Worm (Caenorhabditis elegans) whole organism, late embryonic: Measurements from ENCODE around the gene M01F1.4.

Experiments used
- C08G9.2 ChIP-seq: sonication (generic microtip); optimal IDR thresholded peaks from 2 replicates; lab custom pipeline; 2016; ENCODE audit warnings: mild to moderate bottlenecking, missing genetic modification characterization, moderate library complexity, missing compliant biosample characterization
- C38D4.7 ChIP-seq: fragments of 200-800 bp; sonication (Bioruptor generic); optimal IDR thresholded peaks from 2 replicates; lab custom pipeline; 2018; ENCODE audit warnings: mild to moderate bottlenecking, missing genetic modification characterization, moderate library complexity, missing compliant biosample characterization
- F13H6.1 ChIP-seq: sonication (generic microtip); optimal IDR thresholded peaks from 2 replicates; lab custom pipeline; 2016; ENCODE audit warnings: missing genetic modification characterization, missing compliant biosample characterization
- K09A11.1 ChIP-seq: sonication (generic microtip); optimal IDR thresholded peaks from 2 replicates; lab custom pipeline; 2017; ENCODE audit warnings: antibody characterized with exemption, mild to moderate bottlenecking, missing genetic modification characterization, missing compliant biosample characterization; ENCODE audit not compliant: insufficient read depth
- T23F11.4 ChIP-seq: fragments of 200-800 bp; sonication (Bioruptor generic); optimal IDR thresholded peaks from 2 replicates; lab custom pipeline; 2018; ENCODE audit warnings: mild to moderate bottlenecking, missing genetic modification characterization, missing compliant biosample characterization
- Y22D7AL.16 ChIP-seq: sonication (generic microtip); optimal IDR thresholded peaks from 2 replicates; lab custom pipeline; 2016; ENCODE audit warnings: missing genetic modification characterization, missing compliant biosample characterization
- ceh-14 ChIP-seq: sonication (generic microtip); optimal IDR thresholded peaks from 2 replicates; lab custom pipeline; 2016; ENCODE audit warnings: missing genotype, missing genetic modification characterization, missing compliant biosample characterization
- ceh-2 ChIP-seq: sonication (generic microtip); optimal IDR thresholded peaks from 2 replicates; lab custom pipeline; 2016; ENCODE audit warnings: missing genotype, missing genetic modification characterization, missing compliant biosample characterization
- ceh-24 ChIP-seq: sonication (generic microtip); optimal IDR thresholded peaks from 2 replicates; lab custom pipeline; 2016; ENCODE audit warnings: mild to moderate bottlenecking, missing genetic modification characterization, missing compliant biosample characterization
- ceh-31 ChIP-seq: sonication (generic microtip); optimal IDR thresholded peaks from 2 replicates; lab custom pipeline; 2016; ENCODE audit warnings: missing genetic modification characterization, missing compliant biosample characterization
- ceh-34 ChIP-seq: sonication (generic microtip); optimal IDR thresholded peaks from 2 replicates; lab custom pipeline; 2016; ENCODE audit warnings: mild to moderate bottlenecking, missing genetic modification characterization, missing compliant biosample characterization
- ceh-45 ChIP-seq: fragments of 200-800 bp; sonication (Bioruptor generic); IDR thresholded peaks from 2 replicates; pipeline ENCODE4 v1.3.6; 2022; ENCODE audit warnings: missing genetic modification reagents, missing genetic modification characterization, missing compliant biosample characterization
- ceh-48 ChIP-seq: sonication (generic microtip); optimal IDR thresholded peaks from 2 replicates; lab custom pipeline; 2016; ENCODE audit warnings: missing genetic modification characterization, inconsistent platforms, missing compliant biosample characterization
- ceh-6 ChIP-seq: fragments of 200-800 bp; sonication (Bioruptor generic); optimal IDR thresholded peaks from 2 replicates; lab custom pipeline; 2018; ENCODE audit warnings: mild to moderate bottlenecking, missing genetic modification characterization, missing compliant biosample characterization
- ceh-9 ChIP-seq: sonication (generic microtip); optimal IDR thresholded peaks from 2 replicates; lab custom pipeline; 2016; ENCODE audit warnings: mild to moderate bottlenecking, missing genetic modification characterization, inconsistent platforms, missing compliant biosample characterization
- dve-1 ChIP-seq: sonication (generic microtip); optimal IDR thresholded peaks from 2 replicates; lab custom pipeline; 2017; ENCODE audit warnings: antibody characterized with exemption, mild to moderate bottlenecking, missing genetic modification characterization, missing compliant biosample characterization
- elt-2 ChIP-seq: sonication (generic microtip); optimal IDR thresholded peaks from 2 replicates; lab custom pipeline; 2016; ENCODE audit warnings: missing genetic modification reagents, missing genetic modification characterization, missing compliant biosample characterization
- elt-4 ChIP-seq: sonication (generic microtip); optimal IDR thresholded peaks from 2 replicates; lab custom pipeline; 2016; ENCODE audit warnings: missing genetic modification characterization, missing compliant biosample characterization
- eyg-1 ChIP-seq: sonication (generic microtip); optimal IDR thresholded peaks from 2 replicates; lab custom pipeline; 2016; ENCODE audit warnings: missing genotype, missing genetic modification characterization, missing compliant biosample characterization
- fkh-10 ChIP-seq: fragments of 150-350 bp; optimal IDR thresholded peaks from 2 replicates; lab custom pipeline; 2014; ENCODE audit warnings: missing biosample characterization, missing genetic modification reagents, missing genetic modification characterization
- fkh-6 ChIP-seq: sonication (generic microtip); optimal IDR thresholded peaks from 2 replicates; lab custom pipeline; 2016; ENCODE audit warnings: missing genetic modification characterization, missing compliant biosample characterization
- gmeb-2 ChIP-seq: sonication (generic microtip); optimal IDR thresholded peaks from 2 replicates; lab custom pipeline; 2016; ENCODE audit warnings: missing genetic modification characterization, inconsistent platforms, missing compliant biosample characterization
- hlh-13 ChIP-seq: fragments of 200-800 bp; sonication (Bioruptor generic); optimal IDR thresholded peaks from 2 replicates; lab custom pipeline; 2018; ENCODE audit warnings: mild to moderate bottlenecking, missing genetic modification characterization, missing compliant biosample characterization
- hlh-15 ChIP-seq: sonication (generic microtip); optimal IDR thresholded peaks from 2 replicates; lab custom pipeline; 2016; ENCODE audit warnings: missing genetic modification characterization, missing compliant biosample characterization
- hlh-30 ChIP-seq: sonication (generic microtip); optimal IDR thresholded peaks from 2 replicates; lab custom pipeline; 2017; ENCODE audit warnings: antibody characterized with exemption, missing genetic modification characterization, missing compliant biosample characterization; ENCODE audit not compliant: insufficient read depth
- hlh-6 ChIP-seq: sonication (generic microtip); optimal IDR thresholded peaks from 2 replicates; lab custom pipeline; 2016; ENCODE audit warnings: missing genotype, missing genetic modification characterization, missing compliant biosample characterization
- hlh-8 ChIP-seq: sonication (generic microtip); optimal IDR thresholded peaks from 2 replicates; lab custom pipeline; 2016; ENCODE audit warnings: missing genotype, missing genetic modification characterization, missing compliant biosample characterization
- lim-6 ChIP-seq: sonication (generic microtip); optimal IDR thresholded peaks from 2 replicates; lab custom pipeline; 2016; ENCODE audit warnings: missing genetic modification characterization, missing compliant biosample characterization
- nfya-1 ChIP-seq: sonication (generic microtip); optimal IDR thresholded peaks from 2 replicates; lab custom pipeline; 2017; ENCODE audit warnings: missing genetic modification characterization, mild to moderate bottlenecking, missing compliant biosample characterization, antibody characterized with exemption, moderate library complexity
- nhr-11 ChIP-seq: fragments of 150-350 bp; optimal IDR thresholded peaks from 2 replicates; lab custom pipeline; 2014; ENCODE audit warnings: missing biosample characterization, missing genetic modification characterization
- nhr-232 ChIP-seq: sonication (generic microtip); optimal IDR thresholded peaks from 2 replicates; lab custom pipeline; 2016; ENCODE audit warnings: missing genetic modification characterization, missing compliant biosample characterization
- npax-4 ChIP-seq: sonication (generic microtip); optimal IDR thresholded peaks from 2 replicates; lab custom pipeline; 2016; ENCODE audit warnings: missing genetic modification characterization, missing compliant biosample characterization
- pag-3 ChIP-seq: sonication (generic microtip); optimal IDR thresholded peaks from 2 replicates; lab custom pipeline; 2016; ENCODE audit warnings: missing compliant biosample characterization, missing genetic modification characterization, borderline replicate concordance
- pat-9 ChIP-seq: fragments of 200-800 bp; sonication (Bioruptor generic); optimal IDR thresholded peaks from 2 replicates; lab custom pipeline; 2018; ENCODE audit warnings: mild to moderate bottlenecking, missing genetic modification characterization, moderate library complexity, missing compliant biosample characterization
- pax-1 ChIP-seq: fragments of 150-350 bp; optimal IDR thresholded peaks from 2 replicates; lab custom pipeline; 2014; ENCODE audit warnings: missing biosample characterization, missing genetic modification characterization
- pha-4 ChIP-seq: fragments of 150-350 bp; optimal IDR thresholded peaks from 2 replicates; lab custom pipeline; 2018; ENCODE audit warnings: missing biosample characterization, missing genetic modification reagents, missing genetic modification characterization
- pqm-1 ChIP-seq: sonication (generic microtip); optimal IDR thresholded peaks from 2 replicates; lab custom pipeline; 2016; ENCODE audit warnings: missing genetic modification characterization, missing compliant biosample characterization
- pros-1 ChIP-seq: fragments of 150-350 bp; optimal IDR thresholded peaks from 2 replicates; lab custom pipeline; 2014; ENCODE audit warnings: missing biosample characterization, missing genetic modification reagents, missing genetic modification characterization
- rnt-1 ChIP-seq: sonication (generic microtip); optimal IDR thresholded peaks from 2 replicates; lab custom pipeline; 2016; ENCODE audit warnings: missing genetic modification characterization, missing compliant biosample characterization
- sox-2 ChIP-seq: fragments of 200-800 bp; sonication (Bioruptor generic); IDR thresholded peaks from 2 replicates; pipeline ENCODE4 v1.3.6; 2022; ENCODE audit warnings: missing genetic modification reagents, missing genetic modification characterization, missing compliant biosample characterization
- sox-4 ChIP-seq: sonication (generic microtip); optimal IDR thresholded peaks from 2 replicates; lab custom pipeline; 2017; ENCODE audit warnings: mild to moderate bottlenecking, missing genetic modification characterization, inconsistent platforms, missing compliant biosample characterization
- ttx-3 ChIP-seq: sonication (generic microtip); optimal IDR thresholded peaks from 2 replicates; lab custom pipeline; 2016; ENCODE audit warnings: missing genetic modification reagents, missing genetic modification characterization, missing compliant biosample characterization
- unc-42 ChIP-seq: sonication (generic microtip); optimal IDR thresholded peaks from 2 replicates; lab custom pipeline; 2016; ENCODE audit warnings: missing genotype, missing genetic modification characterization, missing compliant biosample characterization
- unc-86 ChIP-seq: sonication (generic microtip); optimal IDR thresholded peaks from 2 replicates; lab custom pipeline; 2016; ENCODE audit warnings: missing genetic modification characterization, missing compliant biosample characterization
- ztf-16 ChIP-seq: sonication (generic microtip); optimal IDR thresholded peaks from 2 replicates; lab custom pipeline; 2017; ENCODE audit warnings: missing genetic modification characterization, missing compliant biosample characterization

Gene M01F1.4

DNA sequence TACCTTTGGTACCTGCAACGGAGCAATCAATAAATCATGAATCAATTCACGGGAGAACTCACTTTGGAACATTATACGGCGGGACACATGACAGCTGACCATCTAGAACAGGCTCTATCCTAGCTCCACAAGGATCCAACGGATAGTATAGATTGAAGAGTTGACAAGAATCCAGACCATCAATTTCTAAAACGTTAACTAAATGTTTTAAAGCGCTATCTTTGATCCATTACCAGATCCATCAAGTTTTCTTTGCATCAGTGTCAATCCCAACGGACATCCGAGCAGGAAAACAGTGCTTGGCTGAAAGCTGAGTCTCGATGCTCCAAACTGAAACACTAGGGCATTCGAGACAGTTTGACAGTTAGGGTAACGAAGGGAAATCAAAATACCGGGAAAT lies 13.5 kb upstream of the M01F1.4 start:
- TF ChIP-seq npax-4 (tag; lab: Kevin White, UChicago) (no peak), fkh-10 (GFP tag; lab: Kevin White, UChicago) (no peak), nfya-1 (tag; lab: Kevin White, UChicago) (no peak), lim-6 (no peak), ceh-34 (tag; lab: Kevin White, UChicago) (no peak), rnt-1 (tag; lab: Kevin White, UChicago) (no peak), eyg-1 (tag; lab: Kevin White, UChicago) (no peak), ceh-24 (tag; lab: Kevin White, UChicago) (no peak), C08G9.2 (tag; lab: Kevin White, UChicago) (no peak), unc-86 (tag; lab: Kevin White, UChicago) (no peak), ztf-16 (no peak), pros-1 (tag; lab: Kevin White, UChicago) (no peak), pqm-1 (no peak), nhr-232 (tag; lab: Kevin White, UChicago) (no peak), sox-2 (no peak), F13H6.1 (no peak), hlh-13 (GFP tag; lab: Kevin White, UChicago) (no peak), ceh-48 (no peak), pax-1 (no peak)

DNA sequence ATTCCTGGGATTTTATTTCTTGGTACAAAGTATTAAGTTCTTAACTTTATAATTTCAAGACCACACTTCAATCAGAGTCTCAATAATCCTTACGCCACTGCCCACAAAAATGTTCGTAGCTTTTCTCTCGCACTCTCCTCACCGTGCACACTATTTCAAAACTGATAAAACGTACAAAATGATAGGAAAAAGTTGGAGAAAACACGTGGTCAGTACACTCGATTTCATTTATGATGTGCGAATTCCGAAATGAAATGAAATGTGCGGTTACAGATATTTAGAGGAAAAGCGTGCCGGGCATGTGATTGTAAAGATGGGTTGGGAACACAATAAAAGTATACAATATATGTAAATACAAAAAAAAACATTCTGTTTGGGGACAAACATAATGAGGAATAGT lies 10.6 kb upstream of the M01F1.4 start:
- TF ChIP-seq elt-2 (tag; lab: Kevin White, UChicago) (peak; percentile 23), hlh-15 (tag; lab: Kevin White, UChicago) (no peak), hlh-6 (tag; lab: Kevin White, UChicago) (no peak), hlh-13 (GFP tag; lab: Kevin White, UChicago) (no peak), pha-4 (tag; lab: Kevin White, UChicago) (no peak), fkh-6 (tag; lab: Kevin White, UChicago) (no peak)

DNA sequence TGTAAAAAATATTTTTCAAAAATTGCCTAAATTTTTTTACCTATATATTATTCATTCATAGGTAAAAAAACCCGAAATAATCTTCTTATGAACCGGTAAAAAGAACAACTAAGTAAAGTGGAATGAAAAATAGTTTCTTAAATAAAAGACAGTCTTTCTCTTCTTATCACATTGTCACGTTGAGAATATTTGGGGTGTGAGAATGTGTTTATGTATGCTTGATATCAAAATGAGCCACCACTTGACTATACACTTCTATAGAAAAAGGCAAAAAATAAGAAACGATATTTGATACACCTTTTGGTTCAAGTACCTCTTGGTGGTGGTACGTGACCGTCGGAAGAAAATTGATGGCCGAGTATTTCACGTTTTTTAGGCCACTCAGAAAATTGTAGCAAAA lies 9.7 kb upstream of the M01F1.4 start, which contains the start of gene hmit-1.3:
Gene hmit-1.3 (minus strand): TSS at position 103 of the 400 bp plus-strand sequence.
- no peak for TF ChIP-seq pqm-1
- TF ChIP-seq ttx-3 (tag; lab: Kevin White, UChicago) = no peak
- TF ChIP-seq ceh-9 (tag; lab: Kevin White, UChicago) = no peak
- no peak for TF ChIP-seq Y22D7AL.16
- no peak for TF ChIP-seq ceh-2
- TF ChIP-seq lim-6 = no peak
- no peak for TF ChIP-seq elt-4 (tag; lab: Kevin White, UChicago)
- no peak for TF ChIP-seq hlh-8 (tag; lab: Kevin White, UChicago)
- TF ChIP-seq hlh-6 (tag; lab: Kevin White, UChicago) = no peak
- TF ChIP-seq T23F11.4 (GFP tag; lab: Kevin White, UChicago) = no peak
- no peak for TF ChIP-seq pat-9 (tag; lab: Kevin White, UChicago)
- TF ChIP-seq dve-1 (tag; lab: Kevin White, UChicago) = no peak
- no peak for TF ChIP-seq pag-3 (tag; lab: Kevin White, UChicago)
- no peak for TF ChIP-seq sox-2
- no peak for TF ChIP-seq ceh-45 (GFP tag; lab: Robert Waterston, UW)
- no peak for TF ChIP-seq fkh-6 (tag; lab: Kevin White, UChicago)
- TF ChIP-seq unc-42 = no peak
- no peak for TF ChIP-seq K09A11.1 (tag; lab: Kevin White, UChicago)
- no peak for TF ChIP-seq ceh-34 (tag; lab: Kevin White, UChicago)
- TF ChIP-seq, all 69 proteins: peak for 0

DNA sequence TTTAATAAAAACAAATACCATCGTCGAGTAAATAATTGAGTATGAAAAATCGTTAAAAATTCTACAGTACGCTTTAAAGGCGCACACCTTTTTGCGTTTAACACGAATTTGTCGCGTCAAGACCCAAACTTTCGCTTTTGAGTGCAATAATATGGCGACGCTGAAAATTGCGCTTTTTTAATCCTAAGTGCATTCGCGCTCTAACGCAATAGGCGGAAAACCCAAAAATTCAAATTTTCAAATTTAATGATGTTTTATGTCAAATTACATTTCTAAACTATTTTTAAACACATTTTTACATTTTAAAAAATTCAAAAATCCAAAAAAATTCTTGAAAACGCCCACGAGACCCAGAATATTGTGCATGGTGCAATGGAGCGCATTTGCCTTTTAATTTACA lies 2.0 kb upstream of the M01F1.4 start:
- TF ChIP-seq hlh-8 (tag; lab: Kevin White, UChicago) = no peak
- no peak for TF ChIP-seq sox-4 (tag; lab: Kevin White, UChicago)
- no peak for TF ChIP-seq C38D4.7 (GFP tag; lab: Kevin White, UChicago)
- TF ChIP-seq gmeb-2 = no peak
- no peak for TF ChIP-seq ceh-6 (GFP tag; lab: Kevin White, UChicago)
- TF ChIP-seq elt-4 (tag; lab: Kevin White, UChicago) = no peak
- no peak for TF ChIP-seq nfya-1 (tag; lab: Kevin White, UChicago)
- no peak for TF ChIP-seq ceh-14 (tag; lab: Kevin White, UChicago)
- TF ChIP-seq hlh-30 = no peak
- no peak for TF ChIP-seq ceh-45 (GFP tag; lab: Robert Waterston, UW)
- no peak for TF ChIP-seq unc-86 (tag; lab: Kevin White, UChicago)
- no peak for TF ChIP-seq ceh-31
- TF ChIP-seq pha-4 (tag; lab: Kevin White, UChicago) = no peak
- TF ChIP-seq nhr-11 (tag; lab: Kevin White, UChicago) = no peak
- no peak for TF ChIP-seq pros-1 (tag; lab: Kevin White, UChicago)
